Worm (Caenorhabditis elegans): ENCODE measurements around the gene elks-1.

DNA sequence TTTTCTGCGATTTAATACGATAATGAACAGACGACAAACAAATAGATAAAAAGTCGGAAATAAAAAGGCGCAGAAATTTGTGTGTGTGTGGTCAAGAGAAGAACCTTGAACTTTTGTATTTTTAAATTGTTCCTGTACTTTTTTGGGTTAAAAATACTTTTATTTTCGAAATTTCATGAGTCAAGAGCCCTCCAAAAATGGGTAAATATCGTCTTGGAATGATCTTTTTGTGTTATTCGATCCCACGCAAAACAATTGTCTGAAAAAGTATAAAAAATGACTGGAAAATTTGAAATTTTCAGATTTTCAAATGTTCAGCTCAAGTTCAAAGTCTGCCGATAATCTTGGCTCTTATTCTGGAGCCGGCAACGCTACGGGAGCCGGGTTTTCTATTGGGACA lies 45.8 kb upstream of the elks-1 start, which contains the start of gene C04C3.14:
- TF ChIP-seq ceh-9 (tag; optimal IDR thresholded peaks at IDR 0.05): no peak
- TF ChIP-seq ceh-45 (GFP tag; IDR thresholded peaks at IDR 0.05): no peak
- TF ChIP-seq nfya-1 (tag; optimal IDR thresholded peaks at IDR 0.05): no peak
- TF ChIP-seq hlh-30 (tag; optimal IDR thresholded peaks at IDR 0.05; ENCODE audit: insufficient read depth): no peak
- no peak for TF ChIP-seq Y22D7AL.16 (tag; optimal IDR thresholded peaks at IDR 0.05)
- no peak for TF ChIP-seq lim-6 (tag; optimal IDR thresholded peaks at IDR 0.05)
- TF ChIP-seq pha-2 (tag; optimal IDR thresholded peaks at IDR 0.05): no peak
- no peak for TF ChIP-seq fkh-10 (GFP tag; optimal IDR thresholded peaks at IDR 0.05)
- no peak for TF ChIP-seq ceh-19 (GFP tag; optimal IDR thresholded peaks at IDR 0.05)
- TF ChIP-seq ceh-14 (tag; optimal IDR thresholded peaks at IDR 0.05): no peak
- TF ChIP-seq K02D7.2 (tag; optimal IDR thresholded peaks at IDR 0.05): no peak

All from whole organism, late embryonic.